Worm (Caenorhabditis elegans): ENCODE measurements around the gene Y2H9A.6.
A peak's percentile ranks its signal among the peaks of the same experiment; 100 is the strongest.

Gene Y2H9A.6

ce11 chrV:13468190-13468765, 24.6 kb downstream of the Y2H9A.6 start, which contains the start of the genes F25H9.6 and F25H9.7:
F25H9.6 (minus strand) TSS chrV:13468361.
F25H9.7 (plus strand) TSS chrV:13468376.
- TF ChIP-seq him-1 (tag; optimal IDR thresholded peaks at IDR 0.05) (peak; percentile 86), efl-1 (GFP tag; optimal IDR thresholded peaks at IDR 0.05) (no peak), mes-4 (tag; optimal IDR thresholded peaks at IDR 0.05) (no peak), atf-7 (tag; optimal IDR thresholded peaks at IDR 0.05) (peak; percentile 44), unc-62 (GFP tag; optimal IDR thresholded peaks at IDR 0.05) (no peak), nhr-90 (tag; optimal IDR thresholded peaks at IDR 0.05) (no peak), gei-17 (GFP tag; optimal IDR thresholded peaks at IDR 0.05) (no peak), B0336.3 (GFP tag; IDR thresholded peaks at IDR 0.05) (peak; percentile 57; the same call in 1 of the 2 replicates), Y56A3A.18 (GFP tag; IDR thresholded peaks at IDR 0.05) (0 out of 2 replicates have a peak, but pooled peaks have one; percentile 57), egl-18 (GFP tag; IDR thresholded peaks at IDR 0.05) (0 out of 2 replicates have a peak, but pooled peaks have one; percentile 7), pha-4 (tag; optimal IDR thresholded peaks at IDR 0.05) (no peak), xnd-1 (tag; optimal IDR thresholded peaks at IDR 0.05) (peak; percentile 44), C17E4.6 (GFP tag; IDR thresholded peaks at IDR 0.05) (peak; percentile 24; the same call in 1 of the 2 replicates), K11D2.4 (GFP tag; IDR thresholded peaks at IDR 0.05) (peak; percentile 79), madf-10 (tag; optimal IDR thresholded peaks at IDR 0.05) (peak; percentile 74), B0019.2 (GFP tag; conservative IDR thresholded peaks at IDR 0.05) (no peak), mxl-1 (tag; optimal IDR thresholded peaks at IDR 0.05) (no peak), F39B2.1 (GFP tag; IDR thresholded peaks at IDR 0.05) (0 out of 2 replicates have a peak, but pooled peaks have one; percentile 45), attf-5 (GFP tag; optimal IDR thresholded peaks at IDR 0.05) (no peak), ztf-22 (GFP tag; optimal IDR thresholded peaks at IDR 0.05) (peak; percentile 39), cebp-2 (GFP tag; IDR thresholded peaks at IDR 0.05) (no peak), hsf-1 (GFP tag; IDR thresholded peaks at IDR 0.05) (peak; percentile 60; the same call in 1 of the 2 replicates), ztf-26 (tag; optimal IDR thresholded peaks at IDR 0.05) (no peak), sdz-38 (tag; optimal IDR thresholded peaks at IDR 0.05) (no peak), hlh-26 (GFP tag; conservative IDR thresholded peaks at IDR 0.05) (no peak), B0035.1 (tag; optimal IDR thresholded peaks at IDR 0.05) (peak; percentile 42), Y95B8A.8 (GFP tag; IDR thresholded peaks at IDR 0.05) (no peak), K12H6.12 (tag; optimal IDR thresholded peaks at IDR 0.05) (peak; percentile 92), F33H1.4 (GFP tag; IDR thresholded peaks at IDR 0.05) (peak; percentile 58), nhr-179 (tag; optimal IDR thresholded peaks at IDR 0.05) (no peak), ceh-40 (GFP tag; IDR thresholded peaks at IDR 0.05) (0 out of 2 replicates have a peak, but pooled peaks have one; percentile 36), ztf-18 (tag; optimal IDR thresholded peaks at IDR 0.05) (peak; percentile 12), egl-44 (GFP tag; IDR thresholded peaks at IDR 0.05) (peak; percentile 53; the same call in 1 of the 2 replicates), madf-3 (GFP tag; IDR thresholded peaks at IDR 0.05) (no peak; the same call in 1 of the 2 replicates), Y53G8AR.9 (GFP tag; conservative IDR thresholded peaks at IDR 0.05) (no peak), Y79H2A.3 (GFP tag; conservative IDR thresholded peaks at IDR 0.05) (no peak), attf-3 (GFP tag; conservative IDR thresholded peaks at IDR 0.05) (peak; percentile 78), F22D6.2 (tag; optimal IDR thresholded peaks at IDR 0.05) (peak; percentile 76), D2030.7 (GFP tag; IDR thresholded peaks at IDR 0.05) (peak; percentile 77), snpc-4 (GFP tag; optimal IDR thresholded peaks at IDR 0.05) (no peak), snpc-4 (tag; optimal IDR thresholded peaks at IDR 0.05) (peak in 1 of 4 experiments; percentile 54), lin-35 (GFP tag; optimal IDR thresholded peaks at IDR 0.05) (peak in 1 of 3 experiments; percentile 64), nfyb-1 (GFP tag; IDR thresholded peaks at IDR 0.05) (peak; percentile 81), ama-1 (optimal IDR thresholded peaks at IDR 0.05) (no peak), ama-1 (GFP tag; optimal IDR thresholded peaks at IDR 0.05) (peak in 1 of 2 experiments; percentile 63), bed-2 (GFP tag; IDR thresholded peaks at IDR 0.05) (peak; percentile 91; the same call in 1 of the 2 replicates), hrde-1 (tag; optimal IDR thresholded peaks at IDR 0.05; ENCODE audit: borderline replicate concordance) (peak; percentile 76), nhr-80 (tag; optimal IDR thresholded peaks at IDR 0.05) (no peak), F57A8.1 (GFP tag; optimal IDR thresholded peaks at IDR 0.05) (no peak)

All from whole organism, young adult.